Worm (Caenorhabditis elegans): ENCODE results near the gene K01F9.2.
A peak's percentile ranks its signal among the peaks of the same experiment; 100 is the strongest.

The K01F9.2 gene

DNA sequence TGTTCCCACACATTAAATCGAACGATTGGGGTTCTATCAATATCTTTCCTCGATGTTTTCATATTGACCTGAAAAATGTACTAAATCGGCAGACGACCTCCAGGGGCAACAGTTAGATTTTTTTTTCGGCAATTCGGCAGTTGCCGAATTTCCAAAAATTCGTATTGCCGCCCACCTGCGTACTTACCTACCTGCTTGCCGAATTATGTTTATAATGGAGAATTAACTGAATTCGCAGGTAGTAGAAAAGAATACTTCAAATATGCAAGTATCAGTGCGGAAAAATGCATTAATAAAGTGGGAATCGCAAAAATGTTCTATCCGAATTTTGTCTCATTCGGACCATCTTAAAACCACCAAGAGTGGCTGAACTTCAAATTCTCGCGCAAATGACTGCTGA, 7.3 kb downstream of the K01F9.2 start:
- no peak for TF ChIP-seq pha-2 (tag; optimal IDR thresholded peaks at IDR 0.05)
- TF ChIP-seq fkh-6 (tag; optimal IDR thresholded peaks at IDR 0.05), result no peak
- no peak for TF ChIP-seq pat-9 (tag; optimal IDR thresholded peaks at IDR 0.05)
- TF ChIP-seq ceh-22 (tag; optimal IDR thresholded peaks at IDR 0.05), result no peak
- TF ChIP-seq elt-2 (tag; optimal IDR thresholded peaks at IDR 0.05), result no peak
- TF ChIP-seq ceh-18 (tag; optimal IDR thresholded peaks at IDR 0.05), result no peak
- no peak for TF ChIP-seq C08G9.2 (tag; optimal IDR thresholded peaks at IDR 0.05)
- TF ChIP-seq ceh-45 (GFP tag; IDR thresholded peaks at IDR 0.05), result no peak
- TF ChIP-seq ceh-6 (GFP tag; optimal IDR thresholded peaks at IDR 0.05), result no peak
- TF ChIP-seq ceh-24 (tag; optimal IDR thresholded peaks at IDR 0.05), result no peak
- TF ChIP-seq ceh-48 (tag; optimal IDR thresholded peaks at IDR 0.05), result no peak
- TF ChIP-seq rnt-1 (tag; optimal IDR thresholded peaks at IDR 0.05), result no peak
- no peak for TF ChIP-seq K09A11.1 (tag; optimal IDR thresholded peaks at IDR 0.05; ENCODE audit: insufficient read depth)
- no peak for TF ChIP-seq ceh-2 (tag; optimal IDR thresholded peaks at IDR 0.05)
- no peak for TF ChIP-seq che-1 (tag; optimal IDR thresholded peaks at IDR 0.05)
- TF ChIP-seq elt-4 (tag; optimal IDR thresholded peaks at IDR 0.05), result no peak
- TF ChIP-seq tbx-2 (tag; optimal IDR thresholded peaks at IDR 0.05), result no peak
- no peak for TF ChIP-seq zip-5 (tag; optimal IDR thresholded peaks at IDR 0.05)

DNA sequence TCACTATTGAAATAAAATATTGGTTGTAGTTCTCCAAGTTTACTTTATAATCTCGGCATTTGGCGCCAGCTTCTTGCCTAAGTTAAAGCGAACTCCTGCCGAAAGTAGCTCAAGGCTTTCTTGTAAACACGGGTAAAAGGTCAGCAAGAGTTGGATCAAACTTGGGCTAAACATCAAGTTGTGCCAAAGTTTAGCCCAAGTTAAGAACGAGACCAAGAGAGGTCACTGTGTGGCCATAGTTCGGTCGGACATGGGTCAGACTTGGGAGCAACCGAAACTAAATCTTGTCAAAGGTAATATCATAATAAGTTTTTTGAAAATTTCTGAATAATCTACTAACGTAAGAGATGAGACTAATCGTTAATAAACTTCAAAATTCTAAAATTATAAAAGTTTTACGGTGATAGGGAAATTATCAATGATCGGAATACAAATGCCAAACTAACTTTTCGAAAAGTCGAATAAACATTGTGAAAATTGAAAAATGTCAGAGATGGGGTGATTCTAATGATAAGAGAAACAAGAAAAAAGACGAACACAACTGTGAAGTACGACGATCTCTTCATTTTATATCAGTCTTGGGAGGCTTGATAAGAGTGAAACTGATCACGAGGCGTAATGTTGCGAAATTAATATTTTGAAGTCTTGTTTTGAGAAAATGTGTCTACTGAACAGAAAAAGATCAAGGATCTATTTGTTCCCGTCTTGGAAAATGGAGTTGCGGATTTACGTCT, 8.8 kb downstream of the K01F9.2 start:
- TF ChIP-seq elt-2 (tag; optimal IDR thresholded peaks at IDR 0.05) (peak; percentile 17), unc-86 (tag; optimal IDR thresholded peaks at IDR 0.05) (no peak)

ce11 chrIII:8866983-8867842, 9.7 kb downstream of the K01F9.2 start:
- TF ChIP-seq pha-2 (tag; optimal IDR thresholded peaks at IDR 0.05) (no peak), ceh-48 (tag; optimal IDR thresholded peaks at IDR 0.05) (no peak), syd-9 (tag; optimal IDR thresholded peaks at IDR 0.05) (no peak), tbx-7 (tag; optimal IDR thresholded peaks at IDR 0.05) (no peak), K09A11.1 (tag; optimal IDR thresholded peaks at IDR 0.05; ENCODE audit: insufficient read depth) (no peak)

ce11 chrIII:8866038-8866437, 10.9 kb downstream of the K01F9.2 start:
- TF ChIP-seq che-1 (tag; optimal IDR thresholded peaks at IDR 0.05) (no peak), ceh-24 (tag; optimal IDR thresholded peaks at IDR 0.05) (no peak), sox-2 (GFP tag; IDR thresholded peaks at IDR 0.05) (no peak), unc-86 (tag; optimal IDR thresholded peaks at IDR 0.05) (no peak), fax-1 (tag; optimal IDR thresholded peaks at IDR 0.05) (no peak), pha-4 (tag; optimal IDR thresholded peaks at IDR 0.05) (no peak), ztf-16 (tag; optimal IDR thresholded peaks at IDR 0.05) (no peak), K09A11.1 (tag; optimal IDR thresholded peaks at IDR 0.05; ENCODE audit: insufficient read depth) (no peak), C38D4.7 (GFP tag; optimal IDR thresholded peaks at IDR 0.05) (no peak), ceh-45 (GFP tag; IDR thresholded peaks at IDR 0.05) (no peak), pha-2 (tag; optimal IDR thresholded peaks at IDR 0.05) (no peak), ceh-31 (tag; optimal IDR thresholded peaks at IDR 0.05) (no peak), fkh-10 (GFP tag; optimal IDR thresholded peaks at IDR 0.05) (no peak), sox-4 (tag; optimal IDR thresholded peaks at IDR 0.05) (no peak), syd-9 (tag; optimal IDR thresholded peaks at IDR 0.05) (no peak), lin-11 (tag; optimal IDR thresholded peaks at IDR 0.05) (no peak), Y22D7AL.16 (tag; optimal IDR thresholded peaks at IDR 0.05) (no peak), mec-3 (tag; optimal IDR thresholded peaks at IDR 0.05; ENCODE audit: borderline replicate concordance) (no peak), hlh-15 (tag; optimal IDR thresholded peaks at IDR 0.05) (no peak), pax-1 (tag; optimal IDR thresholded peaks at IDR 0.05) (no peak)
